Worm (Caenorhabditis elegans): ENCODE data around the gene hsp-90.

- no peak for TF ChIP-seq ztf-23 (GFP tag; IDR thresholded peaks at IDR 0.05)
- TF ChIP-seq klf-2 (GFP tag; conservative IDR thresholded peaks at IDR 0.05) = no peak
Observed at ce11 chrV:14715608-14716007, 30.9 kb downstream of the hsp-90 start, which contains the start of gene R08A2.2.
